6 fruit fly cellular contexts compared by ENCODE assay signal in the genomic region with DNA sequence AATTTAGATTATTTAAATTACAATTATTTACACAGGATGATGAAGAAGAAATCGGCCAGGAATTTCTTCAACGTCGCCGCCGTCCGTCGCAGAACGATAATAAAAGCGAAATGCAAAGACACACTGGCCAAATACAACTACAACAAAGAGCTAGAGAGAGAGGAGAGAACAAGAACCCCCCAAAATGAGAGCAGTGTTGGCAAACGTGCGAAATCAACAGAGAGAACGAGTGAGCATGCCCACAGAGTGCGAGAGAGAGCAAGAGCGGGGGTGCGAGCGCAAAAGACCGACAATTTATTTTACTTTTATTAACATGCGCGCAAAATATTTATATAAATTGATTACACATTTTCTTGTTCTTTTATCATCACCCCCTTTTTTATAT.
TF ChIP-seq lines count a peak whose summit lies in the region.

No protein-coding gene starts in this region.

- TF ChIP-seq CTCF in whole organism, embryonic (GFP tag; optimal IDR thresholded peaks at IDR 0.05; lab: Kevin White, UChicago), result peak; percentile 7

TF ChIP-seq in whole organism, 6 proteins besides CTCF, POLR2A, EP300 and RAD21:
- TF ChIP-seq psq (optimal IDR thresholded peaks at IDR 0.05; lab: Kevin White, UChicago), result no peak
- peak; percentile 93 for TF ChIP-seq Dll (optimal IDR thresholded peaks at IDR 0.05; lab: Kevin White, UChicago)
TF ChIP-seq in whole organism: peak in this region for 1.

TF ChIP-seq in whole organism, adult, 20 proteins besides CTCF, POLR2A, EP300 and RAD21 (continues in another document):
- TF ChIP-seq Clk (GFP tag; optimal IDR thresholded peaks at IDR 0.05; lab: Kevin White, UChicago) (peak; percentile 62), cnc (optimal IDR thresholded peaks at IDR 0.05; lab: Kevin White, UChicago) (no peak), tj (GFP tag; optimal IDR thresholded peaks at IDR 0.05; lab: Kevin White, UChicago) (peak; percentile 7), kay (GFP tag; lab: Kevin White, UChicago; ENCODE audit: borderline replicate concordance) (peak; percentile 71), CG11617 (GFP tag; optimal IDR thresholded peaks at IDR 0.05; lab: Kevin White, UChicago) (no peak), bab1 (GFP tag; optimal IDR thresholded peaks at IDR 0.05; lab: Kevin White, UChicago) (peak; percentile 8), Mnt (GFP tag; optimal IDR thresholded peaks at IDR 0.05; lab: Kevin White, UChicago) (peak; percentile 75), ovo (GFP tag; optimal IDR thresholded peaks at IDR 0.05; lab: Kevin White, UChicago) (peak; percentile 30), CG7045 (GFP tag; optimal IDR thresholded peaks at IDR 0.05; lab: Kevin White, UChicago) (peak; percentile 41), pad (GFP tag; optimal IDR thresholded peaks at IDR 0.05; lab: Kevin White, UChicago) (peak; percentile 59), CG14711 (tag; optimal IDR thresholded peaks at IDR 0.05; lab: Kevin White, UChicago) (peak; percentile 29), CG1620 (GFP tag; optimal IDR thresholded peaks at IDR 0.05; lab: Kevin White, UChicago) (peak; percentile 29), cic (GFP tag; optimal IDR thresholded peaks at IDR 0.05; lab: Kevin White, UChicago) (no peak), Crg-1 (GFP tag; optimal IDR thresholded peaks at IDR 0.05; lab: Kevin White, UChicago) (peak; percentile 31), CG7101 (tag; optimal IDR thresholded peaks at IDR 0.05; lab: Kevin White, UChicago) (peak; percentile 64), CG33017 (tag; optimal IDR thresholded peaks at IDR 0.05; lab: Kevin White, UChicago) (peak; percentile 76), toe (GFP tag; optimal IDR thresholded peaks at IDR 0.05; lab: Kevin White, UChicago) (peak; percentile 54)

TF ChIP-seq in whole organism, embryonic, 481 proteins besides CTCF, POLR2A, EP300 and RAD21 (continues in another document):
- TF ChIP-seq CG4360 (GFP tag; IDR thresholded peaks at IDR 0.05; lab: Robert Waterston, UW), result peak; percentile 64
- peak; percentile 44 for TF ChIP-seq caup (GFP tag; optimal IDR thresholded peaks at IDR 0.05; lab: Kevin White, UChicago; ENCODE audit: severe bottlenecking)
- TF ChIP-seq yki (optimal IDR thresholded peaks at IDR 0.05; lab: Kevin White, UChicago), result peak; percentile 88
- TF ChIP-seq sim (GFP tag; IDR thresholded peaks at IDR 0.05; lab: Robert Waterston, UW), result 0 out of 2 replicates have a peak, but pooled peaks have one; percentile 22
- peak; percentile 60 for TF ChIP-seq lab (GFP tag; optimal IDR thresholded peaks at IDR 0.05; lab: Kevin White, UChicago)
- peak; percentile 59 for TF ChIP-seq Hmr (GFP tag; optimal IDR thresholded peaks at IDR 0.05; lab: Kevin White, UChicago)
- TF ChIP-seq CG14014 (GFP tag; IDR thresholded peaks at IDR 0.05; lab: Robert Waterston, UW), result peak; percentile 31; the same call in 1 of the 2 replicates
- TF ChIP-seq CG10209 (GFP tag; optimal IDR thresholded peaks at IDR 0.05; lab: Kevin White, UChicago), result no peak
- peak; percentile 38 for TF ChIP-seq NfI (GFP tag; optimal IDR thresholded peaks at IDR 0.05; lab: Kevin White, UChicago)
- peak; percentile 44 for TF ChIP-seq abd-A (tag; optimal IDR thresholded peaks at IDR 0.05; lab: Kevin White, UChicago)
- peak; percentile 89 for TF ChIP-seq CG10267 (tag; optimal IDR thresholded peaks at IDR 0.05; lab: Kevin White, UChicago)
- peak; percentile 97 for TF ChIP-seq ewg (GFP tag; optimal IDR thresholded peaks at IDR 0.05; lab: Kevin White, UChicago)
- peak; percentile 37; the same call in 1 of the 3 replicates for TF ChIP-seq Dbx (GFP tag; IDR thresholded peaks at IDR 0.05; lab: Robert Waterston, UW)
- peak; percentile 22 for TF ChIP-seq CG3281 (GFP tag; optimal IDR thresholded peaks at IDR 0.05; lab: Kevin White, UChicago)
- TF ChIP-seq vvl (GFP tag; IDR thresholded peaks at IDR 0.05; lab: Robert Waterston, UW), result peak; percentile 45; the same call in 1 of the 2 replicates
- TF ChIP-seq wek (GFP tag; optimal IDR thresholded peaks at IDR 0.05; lab: Kevin White, UChicago), result peak; percentile 39

TF ChIP-seq in whole organism, prepupa, 60 proteins besides CTCF, POLR2A, EP300 and RAD21 (continues in another document):
- TF ChIP-seq ss (GFP tag; optimal IDR thresholded peaks at IDR 0.05; lab: Kevin White, UChicago) (no peak), Eip93F (GFP tag; optimal IDR thresholded peaks at IDR 0.05; lab: Kevin White, UChicago) (peak; percentile 28), CG11294 (GFP tag; IDR thresholded peaks at IDR 0.05; lab: Robert Waterston, UW) (no peak), eg (GFP tag; IDR thresholded peaks at IDR 0.05; lab: Robert Waterston, UW) (0 out of 3 replicates have a peak, but pooled peaks have one; percentile 41), CG15336 (GFP tag; IDR thresholded peaks at IDR 0.05; lab: Robert Waterston, UW) (no peak; the same call in 1 of the 2 replicates), OdsH (GFP tag; optimal IDR thresholded peaks at IDR 0.05; lab: Kevin White, UChicago) (peak; percentile 19), net (GFP tag; optimal IDR thresholded peaks at IDR 0.05; lab: Kevin White, UChicago) (peak; percentile 25), Sox14 (GFP tag; optimal IDR thresholded peaks at IDR 0.05; lab: Kevin White, UChicago) (peak; percentile 53), cyc (GFP tag; optimal IDR thresholded peaks at IDR 0.05; lab: Kevin White, UChicago) (no peak), CG7368 (GFP tag; optimal IDR thresholded peaks at IDR 0.05; lab: Kevin White, UChicago) (no peak), svp (GFP tag; lab: Kevin White, UChicago) (peak; percentile 81), salr (GFP tag; optimal IDR thresholded peaks at IDR 0.05; lab: Kevin White, UChicago) (no peak), lz (GFP tag; optimal IDR thresholded peaks at IDR 0.05; lab: Kevin White, UChicago) (peak; percentile 35), fd59A (GFP tag; optimal IDR thresholded peaks at IDR 0.05; lab: Kevin White, UChicago) (no peak), CG3919 (GFP tag; optimal IDR thresholded peaks at IDR 0.05; lab: Kevin White, UChicago) (peak; percentile 60), CG16779 (tag; optimal IDR thresholded peaks at IDR 0.05; lab: Kevin White, UChicago) (no peak), dac (GFP tag; optimal IDR thresholded peaks at IDR 0.05; lab: Kevin White, UChicago) (no peak), CG6854 (GFP tag; optimal IDR thresholded peaks at IDR 0.05; lab: Kevin White, UChicago) (peak; percentile 51)

TF ChIP-seq in whole organism, pupa, 21 proteins besides CTCF, POLR2A, EP300 and RAD21:
- TF ChIP-seq Pif1A (GFP tag; optimal IDR thresholded peaks at IDR 0.05; lab: Kevin White, UChicago) (peak; percentile 39), D1 (tag; optimal IDR thresholded peaks at IDR 0.05; lab: Kevin White, UChicago) (no peak), CG15710 (tag; optimal IDR thresholded peaks at IDR 0.05; lab: Kevin White, UChicago) (no peak), Ets98B (GFP tag; IDR thresholded peaks at IDR 0.05; lab: Robert Waterston, UW) (peak; percentile 43; the same call in 1 of the 2 replicates), EcR (GFP tag; optimal IDR thresholded peaks at IDR 0.05; lab: Kevin White, UChicago) (peak; percentile 49), CG12605 (GFP tag; IDR thresholded peaks at IDR 0.05; lab: Robert Waterston, UW) (peak; percentile 41), CG4496 (GFP tag; IDR thresholded peaks at IDR 0.05; lab: Robert Waterston, UW) (peak; percentile 72), fd96Ca (GFP tag; IDR thresholded peaks at IDR 0.05; lab: Robert Waterston, UW) (peak; percentile 24; the same call in 1 of the 3 replicates), Pif1B (GFP tag; optimal IDR thresholded peaks at IDR 0.05; lab: Kevin White, UChicago) (peak; percentile 29), Snoo (tag; optimal IDR thresholded peaks at IDR 0.05; lab: Kevin White, UChicago) (peak; percentile 26)

TF ChIP-seq in whole organism, wandering third instar larva, 38 proteins besides CTCF, POLR2A, EP300 and RAD21 (continues in another document):
- TF ChIP-seq Jra (GFP tag; optimal IDR thresholded peaks at IDR 0.05; lab: Kevin White, UChicago), result peak; percentile 28
- TF ChIP-seq Sp1 (GFP tag; optimal IDR thresholded peaks at IDR 0.05; lab: Kevin White, UChicago), result peak; percentile 40
- peak; percentile 63 for TF ChIP-seq h (GFP tag; optimal IDR thresholded peaks at IDR 0.05; lab: Kevin White, UChicago)
- peak; percentile 51 for TF ChIP-seq rgr (GFP tag; optimal IDR thresholded peaks at IDR 0.05; lab: Kevin White, UChicago)
- peak; percentile 80 for TF ChIP-seq Rel (GFP tag; optimal IDR thresholded peaks at IDR 0.05; lab: Kevin White, UChicago)
- TF ChIP-seq Rel (tag; optimal IDR thresholded peaks at IDR 0.05; lab: Kevin White, UChicago), result peak; percentile 90
- peak; percentile 30 for TF ChIP-seq sv (GFP tag; optimal IDR thresholded peaks at IDR 0.05; lab: Kevin White, UChicago)
- peak; percentile 42 for TF ChIP-seq brk (GFP tag; optimal IDR thresholded peaks at IDR 0.05; lab: Kevin White, UChicago)
- no peak for TF ChIP-seq dsf (GFP tag; optimal IDR thresholded peaks at IDR 0.05; lab: Kevin White, UChicago; ENCODE audit: borderline replicate concordance)
- TF ChIP-seq CG32264 (GFP tag; optimal IDR thresholded peaks at IDR 0.05; lab: Kevin White, UChicago), result peak; percentile 55
- peak; percentile 88 to 94 for TF ChIP-seq dl (GFP tag; optimal IDR thresholded peaks at IDR 0.05; lab: Kevin White, UChicago; ENCODE audit: insufficient read depth in 1 of 2, partially characterized antibody in 2 of 2)
- TF ChIP-seq jim (GFP tag; optimal IDR thresholded peaks at IDR 0.05; lab: Kevin White, UChicago), result no peak
- peak; percentile 58 for TF ChIP-seq psq (GFP tag; optimal IDR thresholded peaks at IDR 0.05; lab: Kevin White, UChicago)
- TF ChIP-seq OdsH (GFP tag; optimal IDR thresholded peaks at IDR 0.05; lab: Kevin White, UChicago), result peak; percentile 22
- peak; percentile 26 for TF ChIP-seq Hnf4 (GFP tag; optimal IDR thresholded peaks at IDR 0.05; lab: Kevin White, UChicago)
- TF ChIP-seq sage (GFP tag; optimal IDR thresholded peaks at IDR 0.05; lab: Kevin White, UChicago), result peak; percentile 50
- TF ChIP-seq CG9705 (GFP tag; optimal IDR thresholded peaks at IDR 0.05; lab: Kevin White, UChicago), result no peak
- TF ChIP-seq Hr83 (GFP tag; optimal IDR thresholded peaks at IDR 0.05; lab: Kevin White, UChicago; ENCODE audit: poor library complexity, severe bottlenecking), result peak; percentile 79
- no peak for TF ChIP-seq N (GFP tag; optimal IDR thresholded peaks at IDR 0.05; lab: Kevin White, UChicago)
- TF ChIP-seq Dif (GFP tag; optimal IDR thresholded peaks at IDR 0.05; lab: Kevin White, UChicago; ENCODE audit: partially characterized antibody), result peak; percentile 97
- TF ChIP-seq dmrt93B (GFP tag; optimal IDR thresholded peaks at IDR 0.05; lab: Kevin White, UChicago), result no peak
- TF ChIP-seq woc (GFP tag; optimal IDR thresholded peaks at IDR 0.05; lab: Kevin White, UChicago), result no peak
- no peak for TF ChIP-seq Abd-B (GFP tag; optimal IDR thresholded peaks at IDR 0.05; lab: Kevin White, UChicago)
- TF ChIP-seq br (GFP tag; optimal IDR thresholded peaks at IDR 0.05; lab: Kevin White, UChicago), result peak; percentile 58
- peak; percentile 41 for TF ChIP-seq tai (GFP tag; optimal IDR thresholded peaks at IDR 0.05; lab: Kevin White, UChicago)
- peak; percentile 31 to 60 for TF ChIP-seq foxo (GFP tag; optimal IDR thresholded peaks at IDR 0.05; lab: Kevin White, UChicago)
- TF ChIP-seq fru (GFP tag; optimal IDR thresholded peaks at IDR 0.05; lab: Kevin White, UChicago), result peak; percentile 16
